Worm (Caenorhabditis elegans): ENCODE data around the gene atat-2.

DNA sequence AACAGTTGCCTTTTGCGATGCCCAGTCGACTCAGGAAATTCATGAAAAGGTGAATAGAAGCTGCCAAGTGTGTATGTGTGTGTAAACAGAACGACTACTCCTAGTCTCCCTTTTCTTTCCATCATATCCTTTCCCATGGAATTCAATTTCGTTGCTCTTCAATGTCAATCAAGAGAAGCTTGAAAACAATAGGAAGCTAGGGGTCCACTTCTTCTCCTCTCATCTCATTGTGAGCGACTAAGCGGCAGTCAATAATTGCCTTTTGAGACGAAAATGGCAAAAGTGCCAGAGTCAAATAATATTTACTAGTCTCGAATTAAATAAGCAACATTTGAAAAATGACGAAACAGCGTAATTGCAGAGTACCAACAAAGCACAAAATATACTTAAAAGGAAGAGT, 20.7 kb downstream of the atat-2 start:
- no peak for TF ChIP-seq him-1 (tag; optimal IDR thresholded peaks at IDR 0.05)
- TF ChIP-seq W03F9.2 (tag; optimal IDR thresholded peaks at IDR 0.05): no peak
- no peak for TF ChIP-seq dao-5 (tag; optimal IDR thresholded peaks at IDR 0.05)
